Fruit fly (Drosophila melanogaster): ENCODE measurements around the gene CG9837.

DNA sequence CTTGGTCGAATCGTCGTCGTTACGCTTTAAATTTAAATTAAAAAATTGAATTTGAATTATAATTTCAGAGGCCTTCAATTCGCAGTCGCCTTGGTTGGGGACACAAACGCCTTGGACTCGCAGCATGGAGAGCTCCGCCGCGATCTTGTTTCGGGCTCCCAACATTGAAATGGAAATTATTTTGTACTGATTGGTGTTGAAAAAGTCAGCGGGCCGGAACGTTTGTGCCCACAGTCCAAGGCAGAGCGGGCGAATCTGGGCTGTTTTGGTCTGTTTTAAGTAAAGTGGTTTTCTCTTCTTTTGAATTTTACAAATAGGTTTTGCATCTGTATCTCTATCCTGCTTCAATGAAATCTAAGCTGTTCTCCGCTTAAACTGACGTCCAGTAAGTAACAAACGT lies 1.7 kb upstream of the CG9837 start:
- TF ChIP-seq CG12768 (GFP tag; optimal IDR thresholded peaks at IDR 0.05) = no peak
- no peak for TF ChIP-seq Hr96 (GFP tag; optimal IDR thresholded peaks at IDR 0.05)
- no peak for TF ChIP-seq CG5204 (GFP tag; optimal IDR thresholded peaks at IDR 0.05)
- TF ChIP-seq CG14711 (tag; optimal IDR thresholded peaks at IDR 0.05) = no peak
- no peak for TF ChIP-seq cnc (optimal IDR thresholded peaks at IDR 0.05)
- TF ChIP-seq Mnt (GFP tag; optimal IDR thresholded peaks at IDR 0.05) = no peak
